Fruit fly (Drosophila melanogaster): ENCODE data around the gene CG34051.
A peak's percentile ranks its signal among the peaks of the same experiment; 100 is the strongest.

CG34051 gene

DNA sequence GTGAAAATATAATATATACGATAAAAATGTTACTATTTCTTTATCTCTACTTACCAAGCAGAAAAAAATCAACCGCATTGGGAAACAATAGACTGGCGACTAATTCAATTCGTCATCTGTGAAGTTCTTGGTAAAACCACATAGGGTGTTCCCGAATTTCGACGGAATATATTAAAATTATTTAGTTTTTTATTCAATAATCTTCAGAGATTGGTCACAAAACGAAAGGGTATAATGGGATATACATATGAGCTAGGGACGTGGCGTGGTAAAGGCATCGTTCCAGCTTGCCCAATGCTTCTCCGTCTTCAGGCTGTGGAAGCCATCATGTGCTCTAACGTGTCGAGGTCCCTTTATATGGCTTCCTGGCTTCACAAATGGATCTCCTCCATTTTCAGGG lies 755 bp upstream of the CG34051 start, which contains the start of gene CG42866:
CG42866 (minus strand) TSS at position 101 of the 400 bp plus-strand sequence.
- TF ChIP-seq pan (optimal IDR thresholded peaks at IDR 0.05) (no peak), EcR (GFP tag; optimal IDR thresholded peaks at IDR 0.05) (no peak), CG8478 (optimal IDR thresholded peaks at IDR 0.05) (no peak), usp (GFP tag; optimal IDR thresholded peaks at IDR 0.05) (no peak), Dll (optimal IDR thresholded peaks at IDR 0.05) (no peak), psq (optimal IDR thresholded peaks at IDR 0.05) (no peak)

DNA sequence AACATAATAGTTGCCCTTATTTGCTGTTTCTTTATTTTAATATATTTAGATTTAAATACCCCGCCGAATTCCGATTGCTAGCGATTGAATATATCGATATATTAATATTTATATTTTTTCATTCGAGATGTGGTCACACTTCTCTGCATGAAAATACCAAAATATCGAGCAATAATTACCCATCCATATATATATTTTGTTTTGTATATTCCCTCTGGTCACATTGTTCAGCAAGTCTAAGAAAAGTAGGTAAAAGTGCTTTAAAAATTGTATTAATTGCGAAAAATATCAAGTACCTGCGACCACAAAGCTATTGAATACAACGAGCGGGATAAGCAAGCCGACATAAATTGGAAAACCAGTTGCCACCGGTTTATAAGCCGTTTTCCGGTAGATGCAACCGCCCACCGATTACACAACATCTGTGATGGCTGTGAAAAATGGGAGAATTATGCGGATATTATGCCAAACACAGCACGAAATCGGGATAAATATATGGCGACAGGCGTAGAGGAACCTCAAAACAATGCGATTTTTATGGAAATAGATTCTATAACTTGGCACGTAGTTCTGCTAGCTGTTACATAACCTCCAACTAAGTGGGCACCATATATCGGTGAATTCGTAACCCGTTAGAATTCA lies 2.2 kb downstream of the CG34051 start, which contains the start of gene COX4:
COX4 (plus strand) TSS at position 194 of the 642 bp plus-strand sequence.
- TF ChIP-seq pan (optimal IDR thresholded peaks at IDR 0.05) (no peak), psq (optimal IDR thresholded peaks at IDR 0.05) (no peak)

DNA sequence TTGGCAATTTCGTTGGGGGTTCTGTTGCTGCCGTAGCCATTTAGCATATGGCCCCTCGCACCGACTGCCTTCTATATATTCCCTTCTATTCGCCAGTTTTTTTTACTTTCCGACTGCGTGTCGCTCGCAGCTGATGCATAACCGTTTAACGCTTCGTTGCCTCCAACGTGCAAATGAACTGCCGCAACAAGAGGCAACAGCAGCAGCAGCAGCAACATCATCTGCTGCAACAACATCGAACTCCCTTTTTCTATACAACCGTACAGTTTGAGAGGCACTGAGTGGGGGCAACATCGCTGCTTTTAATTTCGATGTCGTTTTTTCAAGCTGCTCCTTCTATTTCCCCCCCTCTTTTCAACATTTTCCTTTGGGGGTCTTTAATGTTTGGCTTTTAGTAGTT lies 8.6 kb downstream of the CG34051 start:
- TF ChIP-seq psq (optimal IDR thresholded peaks at IDR 0.05) (no peak), Dll (optimal IDR thresholded peaks at IDR 0.05) (no peak), pan (optimal IDR thresholded peaks at IDR 0.05) (no peak), EcR (GFP tag; optimal IDR thresholded peaks at IDR 0.05) (no peak), CG8478 (optimal IDR thresholded peaks at IDR 0.05) (no peak), usp (GFP tag; optimal IDR thresholded peaks at IDR 0.05) (no peak)

DNA sequence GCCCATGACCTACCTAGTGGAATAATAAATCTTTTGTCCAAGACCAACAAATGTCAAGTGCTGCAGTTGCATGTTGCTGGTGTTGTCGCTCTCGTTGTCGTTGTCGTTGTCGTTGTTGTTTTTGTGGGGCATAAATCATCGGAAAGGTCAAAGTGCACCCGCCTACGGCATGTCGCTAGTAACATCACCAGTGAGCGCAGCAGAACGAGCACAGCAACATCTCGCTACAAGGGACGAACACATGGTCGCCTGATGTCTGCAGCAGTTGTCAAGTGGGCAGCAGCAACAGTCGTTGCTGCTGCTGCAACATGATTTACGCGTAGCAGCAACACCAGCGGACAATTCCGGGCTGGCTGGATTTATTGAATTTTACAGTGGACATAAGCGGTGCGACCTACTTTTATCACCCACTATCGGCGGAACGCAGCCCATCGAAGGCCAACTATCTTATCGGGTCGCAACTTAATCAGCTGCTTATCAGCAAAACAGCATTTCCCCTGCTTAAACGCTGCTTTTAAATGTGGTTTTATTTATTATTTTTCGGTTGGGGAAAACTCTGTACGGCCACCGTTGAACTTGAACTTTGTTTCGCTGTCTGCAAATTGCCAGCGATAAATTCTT lies 9.2 kb downstream of the CG34051 start:
- TF ChIP-seq CG8478 (optimal IDR thresholded peaks at IDR 0.05) (no peak), pan (optimal IDR thresholded peaks at IDR 0.05) (no peak)

DNA sequence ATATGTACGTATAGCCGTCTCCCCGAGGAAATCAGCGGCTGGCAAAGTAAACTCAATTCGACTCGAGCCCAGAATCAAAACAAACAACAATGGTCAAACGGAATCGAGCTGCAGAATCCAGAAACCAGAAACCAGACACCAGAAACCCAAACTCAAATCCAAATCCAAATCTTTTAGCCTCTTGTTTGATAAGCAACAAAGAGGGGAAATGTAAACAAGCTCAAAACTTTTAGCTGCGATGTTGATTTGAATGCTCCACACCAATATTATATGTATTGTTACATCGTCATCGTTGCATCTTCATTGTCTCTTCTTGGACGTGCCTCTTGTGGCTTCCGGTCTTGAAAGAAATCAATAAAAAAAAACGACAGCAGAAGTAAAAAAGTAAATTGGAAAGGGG lies 11.2 kb downstream of the CG34051 start:
- TF ChIP-seq CG8478 (optimal IDR thresholded peaks at IDR 0.05) (no peak), psq (optimal IDR thresholded peaks at IDR 0.05) (no peak), usp (GFP tag; optimal IDR thresholded peaks at IDR 0.05) (no peak), Dll (optimal IDR thresholded peaks at IDR 0.05) (no peak), EcR (GFP tag; optimal IDR thresholded peaks at IDR 0.05) (no peak), pan (optimal IDR thresholded peaks at IDR 0.05) (no peak)

DNA sequence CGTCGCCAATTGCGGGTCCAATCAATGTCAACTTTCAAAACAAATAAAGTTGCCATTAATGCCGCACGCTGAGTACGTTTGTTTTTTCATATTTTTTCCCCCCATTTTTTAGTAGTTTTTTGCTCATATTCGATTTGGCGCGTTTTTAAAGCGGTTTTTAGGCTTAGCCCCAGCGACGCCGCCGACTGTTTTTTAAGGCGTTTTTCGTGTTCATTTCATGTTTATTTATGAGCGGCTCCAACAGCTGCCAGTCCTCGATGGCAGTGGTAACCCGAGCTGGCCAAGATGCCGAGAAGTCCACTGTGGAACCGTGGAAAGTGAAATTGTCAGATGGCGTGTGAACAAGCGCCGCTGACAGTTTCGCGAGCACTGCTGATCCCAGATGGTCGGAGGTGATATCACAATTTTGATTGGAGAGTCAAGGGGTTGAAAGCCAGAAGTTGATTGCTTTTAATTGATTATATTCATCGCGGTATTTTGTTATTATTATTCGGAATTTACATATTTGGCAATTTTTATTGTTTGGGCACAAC lies 12.8 kb downstream of the CG34051 start:
- no peak for TF ChIP-seq psq (optimal IDR thresholded peaks at IDR 0.05)
- no peak for TF ChIP-seq EcR (GFP tag; optimal IDR thresholded peaks at IDR 0.05)
- TF ChIP-seq pan (optimal IDR thresholded peaks at IDR 0.05): no peak
- no peak for TF ChIP-seq usp (GFP tag; optimal IDR thresholded peaks at IDR 0.05)
- no peak for TF ChIP-seq CG8478 (optimal IDR thresholded peaks at IDR 0.05)
- no peak for TF ChIP-seq Dll (optimal IDR thresholded peaks at IDR 0.05)

dm6 chr2L:19944309-19945172 lies 16.3 kb downstream of the CG34051 start:
- TF ChIP-seq pan (optimal IDR thresholded peaks at IDR 0.05): no peak
- peak in 1 of 2 experiments; percentile 54 for TF ChIP-seq EcR (GFP tag; optimal IDR thresholded peaks at IDR 0.05)

DNA sequence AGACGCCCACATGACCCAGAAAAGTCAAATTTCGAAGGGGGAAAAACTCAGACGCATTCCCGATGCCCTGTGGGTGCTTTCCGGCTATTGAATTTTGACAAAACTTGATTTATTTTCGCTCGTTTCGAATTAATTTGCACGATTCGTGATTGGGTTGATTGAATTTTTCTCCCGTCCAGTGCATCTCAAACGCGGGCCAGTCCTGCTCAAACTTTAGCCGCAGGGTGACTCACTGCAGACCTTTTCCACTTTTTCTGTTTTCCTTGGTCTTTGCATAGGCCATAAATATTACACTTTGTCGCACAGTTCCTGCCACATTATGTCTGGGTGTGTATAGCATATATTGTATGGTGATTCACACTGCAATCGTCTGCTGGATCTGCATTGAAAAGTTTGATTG lies 17.7 kb downstream of the CG34051 start:
- TF ChIP-seq psq (optimal IDR thresholded peaks at IDR 0.05) (no peak), CG8478 (optimal IDR thresholded peaks at IDR 0.05) (no peak)

dm6 chr2L:19942510-19942909 lies 18.3 kb downstream of the CG34051 start:
- TF ChIP-seq psq (optimal IDR thresholded peaks at IDR 0.05): no peak
- no peak for TF ChIP-seq usp (GFP tag; optimal IDR thresholded peaks at IDR 0.05)
- TF ChIP-seq pan (optimal IDR thresholded peaks at IDR 0.05): no peak
- TF ChIP-seq CG8478 (optimal IDR thresholded peaks at IDR 0.05): no peak
- no peak for TF ChIP-seq EcR (GFP tag; optimal IDR thresholded peaks at IDR 0.05)
- no peak for TF ChIP-seq Dll (optimal IDR thresholded peaks at IDR 0.05)

DNA sequence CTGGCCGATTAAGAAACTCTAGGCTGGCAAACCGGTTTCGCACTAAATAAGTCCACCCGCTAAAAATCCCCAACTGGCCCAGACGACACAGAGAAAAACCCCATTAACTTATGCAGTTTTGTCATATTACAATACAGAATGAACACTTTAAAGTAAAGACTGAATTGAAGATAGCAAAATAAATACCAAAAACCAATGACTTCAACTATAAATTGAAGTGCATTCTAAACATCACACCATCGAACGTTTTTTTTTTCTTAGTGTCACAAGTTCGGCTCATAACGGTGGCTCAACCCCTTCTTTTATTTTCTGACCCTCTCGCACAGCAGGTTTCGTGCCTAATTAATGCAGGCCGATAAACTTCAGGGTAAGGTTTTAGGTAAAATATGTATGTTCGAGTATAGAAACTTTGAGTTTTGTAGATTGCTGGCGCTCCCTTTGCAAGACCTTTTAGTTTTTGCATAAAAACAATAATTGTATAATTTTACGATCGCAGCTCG lies 19.4 kb downstream of the CG34051 start:
- TF ChIP-seq Dll (optimal IDR thresholded peaks at IDR 0.05) (no peak), usp (GFP tag; optimal IDR thresholded peaks at IDR 0.05) (no peak), EcR (GFP tag; optimal IDR thresholded peaks at IDR 0.05) (no peak), psq (optimal IDR thresholded peaks at IDR 0.05) (no peak), pan (optimal IDR thresholded peaks at IDR 0.05) (no peak), CG8478 (optimal IDR thresholded peaks at IDR 0.05) (no peak)

DNA sequence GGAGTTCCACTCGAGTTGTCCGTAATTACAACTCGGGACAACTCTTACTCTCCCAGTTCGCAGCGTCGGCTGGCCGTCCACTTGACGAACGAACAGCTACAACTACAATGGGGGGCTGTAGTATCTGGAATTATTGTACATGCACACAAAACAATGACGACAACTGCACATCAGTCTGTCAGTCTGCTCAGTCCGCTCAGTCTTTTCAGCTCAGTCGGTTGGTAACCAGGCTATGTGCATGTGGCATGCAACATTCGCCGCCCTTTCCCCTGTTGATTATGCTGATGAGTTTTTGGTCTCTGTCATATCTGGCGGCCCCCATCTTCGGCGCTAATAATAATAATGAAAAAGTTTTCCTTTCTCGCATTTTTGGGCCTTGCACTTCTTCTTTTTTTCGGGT lies 20.8 kb downstream of the CG34051 start:
- TF ChIP-seq EcR (GFP tag; optimal IDR thresholded peaks at IDR 0.05) (no peak), psq (optimal IDR thresholded peaks at IDR 0.05) (no peak), Dll (optimal IDR thresholded peaks at IDR 0.05) (no peak), usp (GFP tag; optimal IDR thresholded peaks at IDR 0.05) (no peak), CG8478 (optimal IDR thresholded peaks at IDR 0.05) (no peak), pan (optimal IDR thresholded peaks at IDR 0.05) (no peak)

dm6 chr2L:19937804-19938461 lies 22.9 kb downstream of the CG34051 start:
- no peak for TF ChIP-seq pan (optimal IDR thresholded peaks at IDR 0.05)
- TF ChIP-seq usp (GFP tag; optimal IDR thresholded peaks at IDR 0.05): no peak
- no peak for TF ChIP-seq Dll (optimal IDR thresholded peaks at IDR 0.05)
- no peak for TF ChIP-seq CG8478 (optimal IDR thresholded peaks at IDR 0.05)
- TF ChIP-seq EcR (GFP tag; optimal IDR thresholded peaks at IDR 0.05): no peak
- no peak for TF ChIP-seq psq (optimal IDR thresholded peaks at IDR 0.05)
